Worm (Caenorhabditis elegans) whole organism, L4 larva: ENCODE data around the gene acr-5.
A peak's percentile ranks its signal among the peaks of the same experiment; 100 is the strongest.

Source experiments
- F44E2.7 ChIP-seq: fragments of 200-800 bp; sonication (Bioruptor generic); IDR thresholded peaks from 2 replicates; pipeline ENCODE4 v2.1.2; 2022; ENCODE audit warnings: missing genetic modification characterization, missing compliant biosample characterization
- F49E8.2 ChIP-seq: sonication (generic microtip); optimal IDR thresholded peaks from 2 replicates; lab custom pipeline; 2016; ENCODE audit warnings: missing compliant biosample characterization, mild to moderate bottlenecking, missing genetic modification characterization, borderline replicate concordance
- T20F7.1 ChIP-seq: fragments of 200-800 bp; sonication (Bioruptor generic); optimal IDR thresholded peaks from 2 replicates; lab custom pipeline; 2018; ENCODE audit warnings: mild to moderate bottlenecking, missing genetic modification characterization, missing compliant biosample characterization
- Y48G9A.11 ChIP-seq: fragments of 200-800 bp; sonication (Bioruptor generic); IDR thresholded peaks from 2 replicates; pipeline ENCODE4 v1.3.6; 2022; ENCODE audit warnings: missing genetic modification reagents, missing genetic modification characterization, missing compliant biosample characterization
- aha-1 ChIP-seq: fragments of 150-350 bp; peaks from one replicate; lab custom pipeline; 2014; ENCODE audit warnings: missing biosample characterization, missing genetic modification characterization
- ceh-28 ChIP-seq: fragments of 150-350 bp; optimal IDR thresholded peaks from 2 replicates; lab custom pipeline; 2014; ENCODE audit warnings: missing biosample characterization, missing genetic modification reagents, missing genetic modification characterization
- ceh-82 ChIP-seq: sonication (generic microtip); optimal IDR thresholded peaks from 2 replicates; lab custom pipeline; 2017; ENCODE audit warnings: missing biosample characterization, missing genetic modification characterization
- ces-1 ChIP-seq: fragments of 150-350 bp; sonication (generic microtip); optimal IDR thresholded peaks from 4 replicates; lab custom pipeline; 2014; ENCODE audit warnings: missing biosample characterization, missing genetic modification reagents, missing genetic modification characterization
- daf-12 ChIP-seq: fragments of 150-350 bp; optimal IDR thresholded peaks from 2 replicates; lab custom pipeline; 2014; ENCODE audit warnings: missing biosample characterization, missing genetic modification reagents, missing genetic modification characterization
- daf-16 ChIP-seq, 3 experiments: sonication (generic microtip); optimal IDR thresholded peaks; 2 replicates each; lab custom pipeline; 2016 to 2017; ENCODE audit warnings: missing genetic modification characterization in 3 of 3, missing genetic modification reagents in 3 of 3, mild to moderate bottlenecking in 2 of 3, missing compliant biosample characterization in 2 of 3, missing biosample characterization in 1 of 3, moderate library complexity in 1 of 3
- dpl-1 ChIP-seq: fragments of 150-350 bp; optimal IDR thresholded peaks from 2 replicates; lab custom pipeline; 2014; ENCODE audit warnings: missing biosample characterization, missing genetic modification reagents, missing genetic modification characterization
- hif-1 ChIP-seq, 2 experiments: sonication (generic microtip); optimal IDR thresholded peaks; 2 replicates each; lab custom pipeline; 2016 to 2017; ENCODE audit warnings: missing compliant biosample characterization in 2 of 2, missing genetic modification characterization in 2 of 2, missing genetic modification reagents in 2 of 2, missing genotype in 2 of 2, mild to moderate bottlenecking in 1 of 2
- hlh-11 ChIP-seq: fragments of 200-800 bp; sonication (Bioruptor generic); optimal IDR thresholded peaks from 2 replicates; lab custom pipeline; 2018; ENCODE audit warnings: mild to moderate bottlenecking, missing genetic modification characterization, missing compliant biosample characterization
- hlh-30 ChIP-seq: sonication (generic microtip); optimal IDR thresholded peaks from 2 replicates; lab custom pipeline; 2017; ENCODE audit warnings: antibody characterized with exemption, mild to moderate bottlenecking, missing genetic modification characterization, missing compliant biosample characterization; ENCODE audit not compliant: insufficient read depth
- hmg-1.1 ChIP-seq: fragments of 200-800 bp; sonication (Bioruptor generic); IDR thresholded peaks from 2 replicates; pipeline ENCODE4 v1.3.6; 2022; ENCODE audit warnings: missing genetic modification reagents, missing genetic modification characterization, missing compliant biosample characterization
- lim-7 ChIP-seq: fragments of 200-800 bp; sonication (Bioruptor generic); IDR thresholded peaks from 2 replicates; pipeline ENCODE4 v1.3.6; 2022; ENCODE audit warnings: missing genetic modification characterization, missing compliant biosample characterization
- lin-1 ChIP-seq: fragments of 200-800 bp; sonication (Bioruptor generic); IDR thresholded peaks from 2 replicates; pipeline ENCODE4 v1.3.6; 2022; ENCODE audit warnings: missing genetic modification reagents, missing genetic modification characterization, missing compliant biosample characterization
- lin-13 ChIP-seq: fragments of 150-350 bp; optimal IDR thresholded peaks from 2 replicates; lab custom pipeline; 2014; ENCODE audit warnings: missing biosample characterization, missing genetic modification reagents, missing genetic modification characterization
- lin-29 ChIP-seq: fragments of 200-800 bp; sonication (Bioruptor generic); IDR thresholded peaks from 2 replicates; pipeline ENCODE4 v1.3.6; 2022; ENCODE audit warnings: missing genetic modification reagents, missing genetic modification characterization, missing compliant biosample characterization
- lin-38 ChIP-seq: fragments of 200-800 bp; sonication (Bioruptor generic); IDR thresholded peaks from 2 replicates; pipeline ENCODE4 v1.3.6; 2022; ENCODE audit warnings: missing genetic modification reagents, missing genetic modification characterization, missing compliant biosample characterization
- mxl-2 ChIP-seq: fragments of 200-800 bp; sonication (Bioruptor generic); conservative IDR thresholded peaks from 2 replicates; pipeline ENCODE4 v1.3.6; 2022; ENCODE audit warnings: missing genetic modification reagents, missing genetic modification characterization, missing compliant biosample characterization
- nhr-10 ChIP-seq: fragments of 150-350 bp; optimal IDR thresholded peaks from 2 replicates; lab custom pipeline; 2014; ENCODE audit warnings: missing biosample characterization, missing genetic modification characterization
- nhr-11 ChIP-seq: fragments of 150-350 bp; optimal IDR thresholded peaks from 2 replicates; lab custom pipeline; 2014; ENCODE audit warnings: missing biosample characterization, missing genetic modification characterization
- nhr-111 ChIP-seq: fragments of 200-800 bp; sonication (Bioruptor generic); optimal IDR thresholded peaks from 2 replicates; lab custom pipeline; 2018; ENCODE audit warnings: mild to moderate bottlenecking, missing genetic modification characterization, missing compliant biosample characterization
- nhr-41 ChIP-seq: fragments of 200-800 bp; sonication (Bioruptor generic); IDR thresholded peaks from 2 replicates; pipeline ENCODE4 v1.3.6; 2022; ENCODE audit warnings: missing genetic modification reagents, missing genetic modification characterization, missing compliant biosample characterization
- nhr-6 ChIP-seq: fragments of 150-350 bp; optimal IDR thresholded peaks from 2 replicates; lab custom pipeline; 2014; ENCODE audit warnings: missing biosample characterization, missing genetic modification characterization
- nhr-76 ChIP-seq: fragments of 150-350 bp; optimal IDR thresholded peaks from 2 replicates; lab custom pipeline; 2014; ENCODE audit warnings: missing biosample characterization, missing genetic modification characterization
- pha-4 ChIP-seq, 2 experiments: fragments of 150-350 bp in 1 of 2; fragments of 200-800 bp in 1 of 2; sonication (Bioruptor generic) in 1 of 2; IDR thresholded peaks in 1 of 2; optimal IDR thresholded peaks in 1 of 2; 2 replicates each; pipeline versions ENCODE4 v1.3.6 to Lab custom; 2014 to 2022; ENCODE audit warnings: missing genetic modification characterization in 2 of 2, missing genetic modification reagents in 2 of 2, missing biosample characterization in 1 of 2, missing compliant biosample characterization in 1 of 2
- pqm-1 ChIP-seq: sonication (generic microtip); optimal IDR thresholded peaks from 2 replicates; lab custom pipeline; 2017; ENCODE audit warnings: missing biosample characterization, missing genetic modification characterization
- rbr-2 ChIP-seq: sonication (generic microtip); optimal IDR thresholded peaks from 2 replicates; lab custom pipeline; 2016; ENCODE audit warnings: missing genotype, missing genetic modification characterization, missing compliant biosample characterization
- set-16 ChIP-seq: fragments of 200-800 bp; sonication (Bioruptor generic); IDR thresholded peaks from 2 replicates; pipeline ENCODE4 v1.3.6; 2022; ENCODE audit warnings: missing genetic modification reagents, missing genetic modification characterization, missing compliant biosample characterization
- spr-1 ChIP-seq: sonication (generic microtip); optimal IDR thresholded peaks from 2 replicates; lab custom pipeline; 2016; ENCODE audit warnings: mild to moderate bottlenecking, missing genetic modification characterization, missing compliant biosample characterization
- unc-62 ChIP-seq, 3 experiments: fragments of 150-350 bp in 1 of 3; sonication (generic microtip); optimal IDR thresholded peaks in 2 of 3; peaks in 1 of 3; 1 replicate in 1 of 3; 2 replicates in 2 of 3; lab custom pipeline; 2014 to 2017; ENCODE audit warnings: missing biosample characterization in 3 of 3, missing genetic modification characterization in 3 of 3, missing genetic modification reagents in 3 of 3, missing genotype in 1 of 3
- zag-1 ChIP-seq: fragments of 150-350 bp; optimal IDR thresholded peaks from 2 replicates; lab custom pipeline; 2014; ENCODE audit warnings: missing biosample characterization, missing genetic modification characterization
- zip-11 ChIP-seq: fragments of 200-800 bp; sonication (Bioruptor generic); IDR thresholded peaks from 2 replicates; pipeline ENCODE4 v1.3.6; 2022; ENCODE audit warnings: missing genetic modification characterization, missing compliant biosample characterization
- ztf-11 ChIP-seq: fragments of 150-350 bp; optimal IDR thresholded peaks from 2 replicates; lab custom pipeline; 2014; ENCODE audit warnings: missing biosample characterization, missing genetic modification characterization

The acr-5 gene

DNA sequence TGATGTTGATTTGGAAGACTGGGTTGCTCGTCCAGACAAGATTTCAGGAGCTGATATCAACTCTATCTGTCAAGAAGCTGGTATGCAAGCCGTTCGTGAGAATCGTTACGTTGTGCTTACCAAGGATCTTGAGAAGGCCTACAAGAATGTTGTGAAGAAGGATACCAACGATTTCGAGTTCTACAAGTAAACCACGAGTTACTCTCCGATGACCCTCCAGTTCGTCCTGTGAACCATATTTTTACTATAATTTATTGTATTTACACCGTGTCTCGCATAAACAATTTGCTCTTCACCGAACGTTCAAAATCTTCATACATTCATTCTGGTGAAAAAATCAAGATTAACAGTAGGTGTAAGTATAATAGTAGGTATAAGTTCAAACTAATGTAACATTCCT lies 23.6 kb downstream of the acr-5 start:
- TF ChIP-seq nhr-76 (tag; lab: Kevin White, UChicago): no peak
- no peak for TF ChIP-seq ces-1 (GFP tag; lab: Kevin White, UChicago)
- peak in 1 of 2 experiments; percentile 90 for TF ChIP-seq unc-62 (GFP tag; optimal IDR thresholded peaks at IDR 0.05 in 1 of 2; lab: Kevin White, UChicago)
- no peak for TF ChIP-seq unc-62 (tag; optimal IDR thresholded peaks at IDR 0.05; lab: Kevin White, UChicago)

DNA sequence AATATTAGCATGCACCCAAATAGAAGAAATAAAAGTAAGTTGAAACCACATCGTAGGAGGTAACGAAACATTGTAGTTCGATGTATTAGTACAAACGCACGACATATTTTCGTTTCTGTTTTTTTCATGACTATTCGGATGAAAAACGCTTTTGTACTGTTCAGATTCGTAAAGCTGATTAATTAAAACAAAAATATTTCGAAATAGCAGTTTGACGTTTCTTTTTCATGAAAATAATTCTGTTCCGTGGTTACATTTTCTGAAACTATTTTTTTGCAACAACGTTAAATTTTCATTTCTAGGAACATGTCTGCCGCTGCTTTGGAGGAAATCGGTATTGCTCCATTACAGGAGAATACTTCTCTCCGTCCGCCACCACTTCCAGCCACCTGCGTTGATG lies 25.1 kb downstream of the acr-5 start, which contains the start of gene rpt-3:
rpt-3 (plus strand) TSS at position 301 of the 400 bp plus-strand sequence.
- no peak for TF ChIP-seq ceh-82 (tag; lab: Kevin White, UChicago)
- TF ChIP-seq nhr-41 (GFP tag; lab: Robert Waterston, UW): no peak
- peak; percentile 29; the same call in 1 of the 2 replicates for TF ChIP-seq pha-4 (GFP tag; IDR thresholded peaks at IDR 0.05; lab: Robert Waterston, UW)
- no peak for TF ChIP-seq pha-4 (tag; optimal IDR thresholded peaks at IDR 0.05; lab: Kevin White, UChicago)
- TF ChIP-seq Y48G9A.11 (GFP tag; lab: Robert Waterston, UW): 0 out of 2 replicates have a peak, but pooled peaks have one; percentile 11
- TF ChIP-seq lin-13: no peak
- no peak for TF ChIP-seq mxl-2
- TF ChIP-seq nhr-6: no peak
- no peak for TF ChIP-seq F49E8.2
- TF ChIP-seq ztf-11: no peak

DNA sequence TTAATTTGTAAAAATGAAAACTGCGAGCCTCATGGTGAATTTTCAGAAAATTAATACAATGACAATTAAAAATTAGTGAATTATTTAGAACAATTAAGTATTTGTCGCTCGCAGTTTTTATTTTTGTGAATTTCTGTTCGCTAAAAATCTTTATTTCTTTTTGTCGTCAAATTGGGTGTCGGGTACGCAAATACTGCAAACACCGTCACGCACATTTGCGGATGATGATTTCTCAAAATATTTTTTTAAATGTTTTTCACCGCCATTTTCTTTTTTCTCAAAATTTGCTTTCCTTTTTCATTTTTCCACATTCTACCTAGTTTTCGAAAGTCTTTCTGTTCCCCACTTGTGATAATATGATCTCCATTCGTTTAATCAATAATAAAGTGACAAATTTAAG lies 25.7 kb downstream of the acr-5 start:
- TF ChIP-seq T20F7.1 (GFP tag; lab: Kevin White, UChicago) (no peak), rbr-2 (peak; percentile 24), dpl-1 (peak; percentile 63)
- TF ChIP-seq, all 104 proteins: peak for 2

DNA sequence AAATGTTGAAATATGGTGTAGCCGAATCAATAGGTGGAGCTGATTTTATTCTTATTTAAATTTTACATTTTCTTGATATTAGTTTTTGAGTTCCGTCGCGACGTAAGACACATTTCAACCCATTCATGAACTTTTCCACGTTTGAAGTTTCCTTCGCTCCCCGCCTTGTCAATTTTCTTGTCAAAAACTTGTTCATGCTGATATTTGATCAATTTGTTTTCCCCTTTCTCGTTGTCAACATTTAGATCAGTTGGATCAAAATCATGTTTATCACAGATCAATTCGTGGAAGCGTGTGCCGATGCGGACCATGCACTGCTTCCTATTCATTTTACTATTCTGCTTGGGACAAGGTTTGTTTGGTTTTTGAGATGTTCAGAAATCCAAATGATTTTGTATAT lies 31.7 kb downstream of the acr-5 start, which contains the start of gene chtb-2:
chtb-2 (plus strand) TSS at position 301 of the 400 bp plus-strand sequence.
- no peak for TF ChIP-seq hmg-1.1 (GFP tag; lab: Robert Waterston, UW)

DNA sequence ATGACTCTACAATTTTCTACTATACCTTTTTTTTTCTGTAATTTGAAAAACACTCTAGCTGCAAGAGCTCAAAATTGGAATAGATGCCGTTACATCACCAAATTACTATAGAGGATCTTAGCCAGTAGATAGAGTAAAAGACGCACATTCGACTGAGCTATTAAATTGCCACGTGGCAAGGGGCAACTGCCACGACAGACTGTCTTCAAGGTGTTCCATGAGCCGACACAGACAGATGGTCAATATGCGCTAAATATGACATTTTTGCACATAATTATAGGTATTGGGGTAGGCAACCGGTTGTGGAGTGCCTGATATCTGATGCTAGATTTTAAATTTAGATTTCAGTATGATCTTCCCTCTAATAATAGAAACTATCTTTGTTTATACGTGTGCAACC lies 35.1 kb downstream of the acr-5 start:
- TF ChIP-seq aha-1: peak; percentile 93
- TF ChIP-seq lin-29 (GFP tag; lab: Robert Waterston, UW): no peak
- no peak for TF ChIP-seq ztf-11
- TF ChIP-seq, all 104 proteins: peak for 1

DNA sequence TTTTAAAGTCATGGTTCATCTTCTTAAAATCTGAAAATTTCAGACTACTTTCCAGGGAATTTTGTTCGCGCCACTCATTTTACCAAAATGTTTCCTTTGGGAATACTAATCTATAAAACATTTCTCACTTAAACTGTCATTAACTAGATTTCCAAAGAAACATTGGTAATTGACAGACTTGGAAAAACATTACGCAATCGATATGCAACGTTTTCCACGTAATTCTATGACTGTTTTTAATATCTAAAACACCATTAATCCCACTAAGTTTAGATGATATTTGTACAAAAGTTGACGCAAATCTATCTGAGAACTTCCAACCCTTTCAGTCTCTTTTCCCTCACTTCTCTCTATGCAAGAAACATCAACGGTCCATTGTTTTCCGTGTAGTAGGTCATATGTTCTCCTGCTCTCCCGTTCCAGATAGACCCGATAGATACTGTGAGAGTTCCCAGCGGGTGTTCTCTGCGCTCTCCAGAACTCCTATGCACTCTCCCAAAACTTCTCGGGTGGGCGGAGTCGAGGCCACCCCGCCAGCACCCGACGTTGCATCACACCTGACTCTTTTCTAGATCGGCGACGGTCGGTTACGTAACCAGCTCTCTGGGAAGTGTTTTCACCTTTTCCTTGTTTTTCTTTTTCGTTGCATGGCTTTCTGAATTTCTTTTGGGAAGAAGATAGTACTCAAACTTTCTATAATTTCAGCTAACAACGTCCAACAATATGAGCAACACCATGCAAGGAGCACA lies 36.1 kb downstream of the acr-5 start, which contains the start of gene zip-8:
zip-8 (plus strand) TSS at position 700 of the 749 bp plus-strand sequence.
- TF ChIP-seq hif-1 (tag; optimal IDR thresholded peaks at IDR 0.05; lab: Kevin White, UChicago) (no peak), aha-1 (peak; percentile 71), nhr-10 (tag; lab: Kevin White, UChicago) (no peak), hlh-11 (tag; lab: Kevin White, UChicago) (no peak), lim-7 (no peak), hlh-30 (tag; lab: Kevin White, UChicago) (no peak), set-16 (GFP tag; lab: Robert Waterston, UW) (peak; percentile 66)

DNA sequence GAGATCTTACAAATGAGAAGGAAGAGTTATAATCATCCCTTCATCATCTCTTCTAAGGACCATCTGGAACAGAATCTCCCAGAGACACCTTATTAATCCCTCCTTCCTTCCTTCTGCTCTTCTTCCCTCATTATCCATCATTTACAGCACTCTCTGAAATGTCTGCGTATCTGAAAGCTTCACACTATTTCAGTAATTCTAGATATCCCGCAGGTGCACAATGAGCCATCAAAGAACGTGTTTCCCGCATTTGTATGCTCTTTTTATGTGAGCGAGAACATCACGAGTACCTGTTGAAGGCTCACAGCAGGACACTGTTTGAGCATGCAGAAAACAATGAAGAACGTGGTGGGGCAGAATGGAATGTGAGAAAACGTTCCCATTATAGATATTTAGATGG lies 38.2 kb downstream of the acr-5 start:
- TF ChIP-seq nhr-111 (GFP tag; lab: Kevin White, UChicago) (no peak), daf-12 (tag; lab: Kevin White, UChicago) (no peak), lin-13 (no peak), lin-38 (GFP tag; lab: Robert Waterston, UW) (no peak), zip-11 (GFP tag; lab: Robert Waterston, UW) (no peak), nhr-11 (tag; lab: Kevin White, UChicago) (no peak), rbr-2 (no peak), zag-1 (no peak), spr-1 (tag; lab: Kevin White, UChicago) (no peak), hmg-1.1 (GFP tag; lab: Robert Waterston, UW) (no peak), lin-1 (GFP tag; lab: Robert Waterston, UW) (no peak), pqm-1 (tag; lab: Kevin White, UChicago) (no peak), daf-16 (GFP tag; optimal IDR thresholded peaks at IDR 0.05; lab: Kevin White, UChicago) (no peak), daf-16 (tag; optimal IDR thresholded peaks at IDR 0.05; lab: Kevin White, UChicago) (no peak), dpl-1 (no peak), lim-7 (no peak), F44E2.7 (GFP tag; lab: Robert Waterston, UW) (no peak), ceh-28 (tag; lab: Kevin White, UChicago) (no peak)
